Worm (Caenorhabditis elegans) whole organism, L1 larva: ENCODE measurements around the gene F55G7.5.

ENCODE experiments used
- C16A3.4 ChIP-seq: fragments of 150-350 bp; optimal IDR thresholded peaks from 2 replicates; lab custom pipeline; 2014; ENCODE audit warnings: missing biosample characterization, missing genetic modification characterization
- C34B4.2 ChIP-seq: sonication (generic microtip); optimal IDR thresholded peaks from 2 replicates; lab custom pipeline; 2017; ENCODE audit warnings: mild to moderate bottlenecking, missing genetic modification characterization, missing compliant biosample characterization
- F16B12.6 ChIP-seq: fragments of 150-350 bp; optimal IDR thresholded peaks from 2 replicates; lab custom pipeline; 2014; ENCODE audit warnings: missing biosample characterization, missing genetic modification characterization
- Y116A8C.19 ChIP-seq: sonication (generic microtip); optimal IDR thresholded peaks from 2 replicates; lab custom pipeline; 2016; ENCODE audit warnings: missing compliant biosample characterization, missing genetic modification characterization, borderline replicate concordance
- aha-1 ChIP-seq: fragments of 150-350 bp; optimal IDR thresholded peaks from 2 replicates; lab custom pipeline; 2014; ENCODE audit warnings: missing biosample characterization, missing genetic modification characterization
- alr-1 ChIP-seq: fragments of 200-800 bp; sonication (Bioruptor generic); optimal IDR thresholded peaks from 2 replicates; lab custom pipeline; 2018; ENCODE audit warnings: borderline replicate concordance, mild to moderate bottlenecking, missing genetic modification characterization, missing compliant biosample characterization
- ama-1 ChIP-seq: fragments of 150-350 bp; optimal IDR thresholded peaks from 2 replicates; lab custom pipeline; 2014
- ceh-8 ChIP-seq: fragments of 200-800 bp; sonication (Bioruptor generic); optimal IDR thresholded peaks from 2 replicates; lab custom pipeline; 2018; ENCODE audit warnings: mild to moderate bottlenecking, missing genetic modification characterization, moderate library complexity, missing compliant biosample characterization
- ceh-82 ChIP-seq, 3 experiments: fragments of 150-350 bp in 1 of 3; sonication (generic microtip) in 2 of 3; optimal IDR thresholded peaks; 2 replicates each; lab custom pipeline; 2014 to 2017; ENCODE audit warnings: missing biosample characterization in 3 of 3, missing genetic modification characterization in 3 of 3
- ceh-88 ChIP-seq: fragments of 200-800 bp; sonication (Bioruptor generic); IDR thresholded peaks from 2 replicates; pipeline ENCODE4 v1.3.6; 2022; ENCODE audit warnings: missing genetic modification characterization, missing compliant biosample characterization
- ceh-90 ChIP-seq: sonication (generic microtip); optimal IDR thresholded peaks from 2 replicates; lab custom pipeline; 2016; ENCODE audit warnings: missing genetic modification characterization, missing compliant biosample characterization
- efl-1 ChIP-seq, 4 experiments: fragments of 150-350 bp; optimal IDR thresholded peaks in 3 of 4; peaks in 1 of 4; 1 replicate in 1 of 4; 2 replicates in 3 of 4; lab custom pipeline; 2014; ENCODE audit warnings: missing biosample characterization in 2 of 4, missing genetic modification characterization in 2 of 4, missing genetic modification reagents in 2 of 4
- egl-13 ChIP-seq: sonication (generic microtip); optimal IDR thresholded peaks from 2 replicates; lab custom pipeline; 2016; ENCODE audit warnings: missing genotype, missing genetic modification reagents, missing genetic modification characterization, missing compliant biosample characterization
- egl-27 ChIP-seq, 2 experiments: fragments of 150-350 bp in 1 of 2; sonication (generic microtip); optimal IDR thresholded peaks; 3 replicates each; lab custom pipeline; 2017 to 2018; ENCODE audit warnings: missing biosample characterization in 2 of 2, missing genetic modification characterization in 2 of 2, missing genetic modification reagents in 2 of 2
- fkh-10 ChIP-seq: sonication (generic microtip); optimal IDR thresholded peaks from 2 replicates; lab custom pipeline; 2017; ENCODE audit warnings: missing biosample characterization, missing genetic modification reagents, missing genetic modification characterization
- fkh-4 ChIP-seq: sonication (generic microtip); optimal IDR thresholded peaks from 2 replicates; lab custom pipeline; 2016; ENCODE audit warnings: missing compliant biosample characterization, missing genetic modification characterization, borderline replicate concordance
- fkh-8 ChIP-seq: sonication (generic microtip); optimal IDR thresholded peaks from 2 replicates; lab custom pipeline; 2016; ENCODE audit warnings: mild to moderate bottlenecking, missing genetic modification characterization, missing compliant biosample characterization
- fos-1 ChIP-seq: fragments of 150-350 bp; optimal IDR thresholded peaks from 2 replicates; lab custom pipeline; 2014; ENCODE audit warnings: missing biosample characterization, missing genetic modification characterization
- hlh-17 ChIP-seq: fragments of 200-800 bp; sonication (Bioruptor generic); optimal IDR thresholded peaks from 2 replicates; lab custom pipeline; 2018; ENCODE audit warnings: missing genetic modification characterization, mild to moderate bottlenecking, missing compliant biosample characterization, moderate library complexity, borderline replicate concordance
- hpl-2 ChIP-seq: fragments of 150-350 bp; optimal IDR thresholded peaks from 2 replicates; lab custom pipeline; 2014; ENCODE audit warnings: missing biosample characterization, missing genetic modification reagents, missing genetic modification characterization
- irx-1 ChIP-seq: sonication (generic microtip); optimal IDR thresholded peaks from 2 replicates; lab custom pipeline; 2016; ENCODE audit warnings: missing genetic modification characterization, missing compliant biosample characterization
- isw-1 ChIP-seq: fragments of 200-800 bp; sonication (Bioruptor generic); IDR thresholded peaks from 2 replicates; pipeline ENCODE4 v1.3.6; 2022; ENCODE audit warnings: missing genetic modification characterization, missing compliant biosample characterization
- jun-1 ChIP-seq: fragments of 150-350 bp; optimal IDR thresholded peaks from 2 replicates; lab custom pipeline; 2014; ENCODE audit warnings: missing biosample characterization, missing genetic modification reagents, missing genetic modification characterization
- lin-13 ChIP-seq: fragments of 150-350 bp; optimal IDR thresholded peaks from 2 replicates; lab custom pipeline; 2014; ENCODE audit warnings: missing biosample characterization, missing genetic modification reagents, missing genetic modification characterization
- lin-35 ChIP-seq, 2 experiments: fragments of 150-350 bp; optimal IDR thresholded peaks; 2 replicates each; lab custom pipeline; 2014; ENCODE audit warnings: missing biosample characterization in 2 of 2, missing genetic modification characterization in 2 of 2, missing genetic modification reagents in 2 of 2
- lin-39 ChIP-seq: fragments of 150-350 bp; optimal IDR thresholded peaks from 2 replicates; lab custom pipeline; 2014; ENCODE audit warnings: missing biosample characterization, missing genetic modification reagents, missing genetic modification characterization
- lir-3 ChIP-seq: sonication (generic microtip); optimal IDR thresholded peaks from 2 replicates; lab custom pipeline; 2016; ENCODE audit warnings: mild to moderate bottlenecking, missing genetic modification characterization, moderate library complexity, missing compliant biosample characterization; ENCODE audit not compliant: poor library complexity
- lsy-2 ChIP-seq, 2 experiments: fragments of 150-350 bp; optimal IDR thresholded peaks; 2 replicates each; lab custom pipeline; 2014; ENCODE audit warnings: missing biosample characterization in 2 of 2, missing genetic modification characterization in 2 of 2
- mab-9 ChIP-seq: fragments of 200-800 bp; sonication (Bioruptor generic); IDR thresholded peaks from 2 replicates; pipeline ENCODE4 v1.3.6; 2022; ENCODE audit warnings: missing genetic modification reagents, missing genetic modification characterization, missing compliant biosample characterization
- mdl-1 ChIP-seq, 2 experiments: fragments of 150-350 bp; optimal IDR thresholded peaks; 2 replicates each; lab custom pipeline; 2014 to 2017; ENCODE audit warnings: missing biosample characterization in 2 of 2, missing genetic modification characterization in 2 of 2, inconsistent platforms in 1 of 2
- mep-1 ChIP-seq: fragments of 150-350 bp; optimal IDR thresholded peaks from 2 replicates; lab custom pipeline; 2014; ENCODE audit warnings: missing biosample characterization, missing genetic modification characterization
- nhr-11 ChIP-seq: fragments of 150-350 bp; optimal IDR thresholded peaks from 2 replicates; lab custom pipeline; 2014; ENCODE audit warnings: missing biosample characterization, missing genetic modification characterization
- nhr-12 ChIP-seq: sonication (generic microtip); optimal IDR thresholded peaks from 2 replicates; lab custom pipeline; 2017; ENCODE audit warnings: missing biosample characterization, missing genetic modification characterization
- nhr-19 ChIP-seq: fragments of 200-800 bp; sonication (Bioruptor generic); conservative IDR thresholded peaks from 2 replicates; pipeline ENCODE4 v1.3.6; 2022; ENCODE audit warnings: missing genetic modification characterization, missing compliant biosample characterization
- nhr-47 ChIP-seq: sonication (generic microtip); optimal IDR thresholded peaks from 2 replicates; lab custom pipeline; 2016; ENCODE audit warnings: mild to moderate bottlenecking, missing genetic modification characterization, moderate library complexity, missing compliant biosample characterization
- nhr-76 ChIP-seq: sonication (generic microtip); optimal IDR thresholded peaks from 2 replicates; lab custom pipeline; 2017; ENCODE audit warnings: missing biosample characterization, missing genetic modification characterization
- nhr-77 ChIP-seq: fragments of 150-350 bp; optimal IDR thresholded peaks from 2 replicates; lab custom pipeline; 2014; ENCODE audit warnings: missing biosample characterization, missing genetic modification characterization
- nhr-90 ChIP-seq: sonication (generic microtip); optimal IDR thresholded peaks from 2 replicates; lab custom pipeline; 2016; ENCODE audit warnings: mild to moderate bottlenecking, missing genetic modification characterization, missing compliant biosample characterization; ENCODE audit not compliant: poor library complexity
- pag-3 ChIP-seq: sonication (generic microtip); optimal IDR thresholded peaks from 2 replicates; lab custom pipeline; 2017; ENCODE audit warnings: missing genetic modification characterization, mild to moderate bottlenecking, missing compliant biosample characterization, antibody characterized with exemption, borderline replicate concordance; ENCODE audit not compliant: insufficient read depth
- pax-3 ChIP-seq: fragments of 200-800 bp; sonication (Bioruptor generic); optimal IDR thresholded peaks from 2 replicates; lab custom pipeline; 2018; ENCODE audit warnings: mild to moderate bottlenecking, missing genetic modification characterization, moderate library complexity, missing compliant biosample characterization
- pqm-1 ChIP-seq: sonication (generic microtip); optimal IDR thresholded peaks from 3 replicates; lab custom pipeline; 2017; ENCODE audit warnings: missing biosample characterization, missing genetic modification characterization
- rnt-1 ChIP-seq: sonication (generic microtip); optimal IDR thresholded peaks from 2 replicates; lab custom pipeline; 2016; ENCODE audit warnings: mild to moderate bottlenecking, missing genetic modification characterization, moderate library complexity, missing compliant biosample characterization
- snu-23 ChIP-seq: sonication (generic microtip); optimal IDR thresholded peaks from 2 replicates; lab custom pipeline; 2016; ENCODE audit warnings: missing genetic modification characterization, missing compliant biosample characterization
- sptf-1 ChIP-seq: fragments of 150-350 bp; optimal IDR thresholded peaks from 2 replicates; lab custom pipeline; 2014; ENCODE audit warnings: missing biosample characterization, missing genetic modification characterization
- swsn-7 ChIP-seq: sonication (generic microtip); optimal IDR thresholded peaks from 2 replicates; lab custom pipeline; 2016; ENCODE audit warnings: missing genetic modification characterization, missing compliant biosample characterization
- unc-30 ChIP-seq: sonication (generic microtip); optimal IDR thresholded peaks from 2 replicates; lab custom pipeline; 2017; ENCODE audit warnings: missing biosample characterization, missing genetic modification characterization
- unc-62 ChIP-seq: fragments of 150-350 bp; optimal IDR thresholded peaks from 2 replicates; lab custom pipeline; 2014; ENCODE audit warnings: missing biosample characterization, missing genetic modification reagents, missing genetic modification characterization
- unc-86 ChIP-seq: sonication (generic microtip); optimal IDR thresholded peaks from 2 replicates; lab custom pipeline; 2016; ENCODE audit warnings: missing genetic modification characterization, missing compliant biosample characterization
- vab-15 ChIP-seq: sonication (generic microtip); optimal IDR thresholded peaks from 2 replicates; lab custom pipeline; 2017; ENCODE audit warnings: missing genotype, mild to moderate bottlenecking, missing genetic modification characterization, missing compliant biosample characterization
- zag-1 ChIP-seq: fragments of 150-350 bp; optimal IDR thresholded peaks from 2 replicates; lab custom pipeline; 2014; ENCODE audit warnings: missing biosample characterization, missing genetic modification characterization
- ztf-11 ChIP-seq, 2 experiments: sonication (generic microtip); optimal IDR thresholded peaks; 2 replicates each; lab custom pipeline; 2016 to 2017; ENCODE audit warnings: missing genetic modification characterization in 2 of 2, missing biosample characterization in 1 of 2, missing compliant biosample characterization in 1 of 2
- ztf-4 ChIP-seq: fragments of 150-350 bp; optimal IDR thresholded peaks from 2 replicates; lab custom pipeline; 2014; ENCODE audit warnings: missing biosample characterization, missing genetic modification characterization

Gene F55G7.5

DNA sequence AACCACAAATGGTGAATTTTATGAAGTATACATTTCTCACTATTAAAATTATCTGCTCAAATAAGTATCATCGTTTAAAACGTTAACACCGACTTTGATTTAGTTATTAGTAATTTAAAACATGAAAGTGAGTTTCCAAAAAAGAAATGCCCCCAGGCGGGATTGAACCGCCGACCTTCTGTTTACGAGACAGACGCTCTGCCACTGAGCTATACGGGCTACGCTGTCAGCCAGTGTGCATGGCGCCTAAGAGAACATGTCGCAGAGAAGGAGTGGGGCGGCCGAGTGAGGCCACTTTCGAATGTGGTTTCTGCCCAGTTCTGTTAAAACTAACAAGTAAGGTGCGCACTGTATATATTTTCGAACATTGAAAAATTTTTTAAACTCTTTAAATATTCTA lies 3.8 kb downstream of the F55G7.5 start (continued):
- no peak for TF ChIP-seq alr-1 (tag; lab: Kevin White, UChicago)
- peak; percentile 33 for TF ChIP-seq lir-3 (tag; lab: Kevin White, UChicago)
- TF ChIP-seq efl-1 (optimal IDR thresholded peaks at IDR 0.05; lab: Kevin White, UChicago): peak; percentile 11 to 24
- peak in 1 of 2 experiments; percentile 91 for TF ChIP-seq efl-1 (GFP tag; optimal IDR thresholded peaks at IDR 0.05 in 1 of 2; lab: Kevin White, UChicago)
- peak; percentile 6 for TF ChIP-seq egl-13 (tag; lab: Kevin White, UChicago)
- no peak for TF ChIP-seq ztf-11 (tag; optimal IDR thresholded peaks at IDR 0.05; lab: Kevin White, UChicago)
- no peak for TF ChIP-seq isw-1
- no peak for TF ChIP-seq pag-3 (tag; lab: Kevin White, UChicago)
- TF ChIP-seq C34B4.2 (tag; lab: Kevin White, UChicago): no peak
- TF ChIP-seq unc-62 (GFP tag; lab: Kevin White, UChicago): no peak
- TF ChIP-seq ceh-8 (GFP tag; lab: Kevin White, UChicago): no peak
- peak; percentile 43 for TF ChIP-seq fkh-10 (GFP tag; lab: Kevin White, UChicago)
- no peak for TF ChIP-seq egl-27 (tag; optimal IDR thresholded peaks at IDR 0.05; lab: Kevin White, UChicago)
- no peak for TF ChIP-seq unc-30 (tag; lab: Kevin White, UChicago)
- no peak for TF ChIP-seq aha-1
- no peak for TF ChIP-seq pax-3 (tag; lab: Kevin White, UChicago)
- peak; percentile 41 for TF ChIP-seq fkh-8
- TF ChIP-seq nhr-76 (tag; lab: Kevin White, UChicago): no peak
- no peak for TF ChIP-seq ztf-4
- peak; percentile 52 for TF ChIP-seq swsn-7 (tag; lab: Kevin White, UChicago)
- peak; percentile 67 for TF ChIP-seq rnt-1 (tag; lab: Kevin White, UChicago)
- TF ChIP-seq pqm-1 (tag; lab: Kevin White, UChicago): no peak
- no peak for TF ChIP-seq hlh-17 (GFP tag; lab: Kevin White, UChicago)
- no peak for TF ChIP-seq vab-15 (tag; lab: Kevin White, UChicago)
- no peak for TF ChIP-seq ama-1 (lab: Kevin White, UChicago)
- TF ChIP-seq nhr-12 (tag; lab: Kevin White, UChicago): no peak
- TF ChIP-seq nhr-90 (tag; lab: Kevin White, UChicago): peak; percentile 57
- peak; percentile 49; the same call in 1 of the 2 replicates for TF ChIP-seq ceh-88 (GFP tag; lab: Robert Waterston, UW)
- TF ChIP-seq nhr-19 (GFP tag; lab: Robert Waterston, UW): peak; percentile 71
- peak; percentile 36 for TF ChIP-seq unc-86
- TF ChIP-seq nhr-47 (tag; lab: Kevin White, UChicago): peak; percentile 78
- peak; percentile 79 for TF ChIP-seq snu-23
- peak; percentile 24 to 64 for TF ChIP-seq lin-35 (GFP tag; optimal IDR thresholded peaks at IDR 0.05; lab: Kevin White, UChicago)
- peak; percentile 0 for TF ChIP-seq lin-39 (tag; lab: Kevin White, UChicago)
- no peak for TF ChIP-seq lin-13 (GFP tag; lab: Kevin White, UChicago)
- TF ChIP-seq fkh-4 (tag; lab: Kevin White, UChicago): no peak
- TF ChIP-seq fos-1 (tag; lab: Kevin White, UChicago): peak; percentile 10
- TF ChIP-seq ceh-82 (tag; optimal IDR thresholded peaks at IDR 0.05; lab: Kevin White, UChicago): peak; percentile 58 to 69 (median 63)
- TF ChIP-seq nhr-11 (tag; lab: Kevin White, UChicago): no peak
- TF ChIP-seq mep-1 (tag; lab: Kevin White, UChicago): peak; percentile 27
- TF ChIP-seq lsy-2 (tag; optimal IDR thresholded peaks at IDR 0.05; lab: Kevin White, UChicago): peak in 1 of 2 experiments; percentile 17
- peak in 1 of 2 experiments; percentile 21 for TF ChIP-seq mdl-1 (tag; optimal IDR thresholded peaks at IDR 0.05; lab: Kevin White, UChicago)
- no peak for TF ChIP-seq sptf-1 (tag; lab: Kevin White, UChicago)
- TF ChIP-seq C16A3.4 (tag; lab: Kevin White, UChicago): peak; percentile 57
- peak; percentile 43 for TF ChIP-seq nhr-77 (tag; lab: Kevin White, UChicago)
- TF ChIP-seq ceh-90 (tag; lab: Kevin White, UChicago): no peak
- TF ChIP-seq F16B12.6: no peak
- TF ChIP-seq jun-1 (tag; lab: Kevin White, UChicago): peak; percentile 43
- no peak for TF ChIP-seq mab-9
- no peak for TF ChIP-seq zag-1 (tag; lab: Kevin White, UChicago)
- no peak for TF ChIP-seq hpl-2 (GFP tag; lab: Kevin White, UChicago)
- no peak for TF ChIP-seq irx-1 (tag; lab: Kevin White, UChicago)
- no peak for TF ChIP-seq Y116A8C.19 (tag; lab: Kevin White, UChicago)
